Fruit fly (Drosophila melanogaster): Measurements from ENCODE around the gene PolrMT.
A peak's percentile ranks its signal among the peaks of the same experiment; 100 is the strongest.

PolrMT gene

dm6 chr2L:1075753-1076152 lies 32.4 kb downstream of the PolrMT start:
- no peak for TF ChIP-seq nom (GFP tag; optimal IDR thresholded peaks at IDR 0.05)
- no peak for TF ChIP-seq exex (tag; optimal IDR thresholded peaks at IDR 0.05)
- peak; percentile 55 for TF ChIP-seq cwo (GFP tag; optimal IDR thresholded peaks at IDR 0.05)
- TF ChIP-seq wor (GFP tag; IDR thresholded peaks at IDR 0.05), result peak; percentile 91
- peak; percentile 32 for TF ChIP-seq Deaf1 (tag; optimal IDR thresholded peaks at IDR 0.05)
- no peak for TF ChIP-seq pfk (GFP tag; optimal IDR thresholded peaks at IDR 0.05)
- TF ChIP-seq CG11560 (tag; IDR thresholded peaks at IDR 0.05), result peak; percentile 77; the same call in 2 of the 3 replicates
- peak; percentile 45 for TF ChIP-seq Sry-β (GFP tag; optimal IDR thresholded peaks at IDR 0.05)
- TF ChIP-seq TFAM (GFP tag; optimal IDR thresholded peaks at IDR 0.05), result no peak
- peak; percentile 86 for TF ChIP-seq CG13123 (GFP tag; optimal IDR thresholded peaks at IDR 0.05)
- peak; percentile 89 for TF ChIP-seq HmgD (GFP tag; optimal IDR thresholded peaks at IDR 0.05)
- peak; percentile 92 for TF ChIP-seq CG2875 (GFP tag; optimal IDR thresholded peaks at IDR 0.05)
- TF ChIP-seq CG4617 (GFP tag; optimal IDR thresholded peaks at IDR 0.05; ENCODE audit: borderline replicate concordance), result peak; percentile 90
- TF ChIP-seq CG14860 (GFP tag; IDR thresholded peaks at IDR 0.05; ENCODE audit: partially characterized antibody), result no peak
- TF ChIP-seq Sry-δ (GFP tag; optimal IDR thresholded peaks at IDR 0.05), result peak; percentile 58
- no peak for TF ChIP-seq bbx (GFP tag; IDR thresholded peaks at IDR 0.05; ENCODE audit: partially characterized antibody)
- TF ChIP-seq Opbp (GFP tag; IDR thresholded peaks at IDR 0.05; ENCODE audit: partially characterized antibody), result no peak
- peak; percentile 95 for TF ChIP-seq CG32772 (GFP tag; IDR thresholded peaks at IDR 0.05)
- TF ChIP-seq pum (GFP tag; optimal IDR thresholded peaks at IDR 0.05), result peak; percentile 94
- TF ChIP-seq bab2 (GFP tag; optimal IDR thresholded peaks at IDR 0.05), result peak; percentile 93
- TF ChIP-seq CG10979 (tag; optimal IDR thresholded peaks at IDR 0.05), result peak; percentile 95
- TF ChIP-seq sug (tag; optimal IDR thresholded peaks at IDR 0.05), result peak; percentile 50
- peak; percentile 90 for TF ChIP-seq CG15696 (tag; optimal IDR thresholded peaks at IDR 0.05)
- TF ChIP-seq Dad (GFP tag; optimal IDR thresholded peaks at IDR 0.05), result peak; percentile 92
- peak; percentile 78; the same call in 2 of the 3 replicates for TF ChIP-seq CG7357 (GFP tag; IDR thresholded peaks at IDR 0.05)
- peak; percentile 39 for TF ChIP-seq HLHmδ (GFP tag; optimal IDR thresholded peaks at IDR 0.05)
- TF ChIP-seq ewg (GFP tag; optimal IDR thresholded peaks at IDR 0.05), result peak; percentile 90
- TF ChIP-seq sisA (GFP tag; IDR thresholded peaks at IDR 0.05), result peak; percentile 97
- peak; percentile 98 for TF ChIP-seq vvl (GFP tag; IDR thresholded peaks at IDR 0.05)
- peak; percentile 15 for TF ChIP-seq Fer2 (tag; optimal IDR thresholded peaks at IDR 0.05)
- TF ChIP-seq ATbp (GFP tag; optimal IDR thresholded peaks at IDR 0.05), result peak; percentile 94
- TF ChIP-seq CG16815 (GFP tag; optimal IDR thresholded peaks at IDR 0.05), result peak; percentile 92
- TF ChIP-seq lbe (GFP tag; optimal IDR thresholded peaks at IDR 0.05), result no peak
- TF ChIP-seq CG1529 (GFP tag; optimal IDR thresholded peaks at IDR 0.05), result peak; percentile 91
- TF ChIP-seq hbn (GFP tag; IDR thresholded peaks at IDR 0.05; ENCODE audit: partially characterized antibody), result no peak
- TF ChIP-seq jing (GFP tag; optimal IDR thresholded peaks at IDR 0.05), result peak; percentile 92
- peak; percentile 62 for TF ChIP-seq run (tag; optimal IDR thresholded peaks at IDR 0.05)
- peak; percentile 68 for TF ChIP-seq pho (GFP tag; optimal IDR thresholded peaks at IDR 0.05)
- peak; percentile 76 for TF ChIP-seq Spps (tag; optimal IDR thresholded peaks at IDR 0.05)
- peak; percentile 94 for TF ChIP-seq Rx (GFP tag; IDR thresholded peaks at IDR 0.05)
- TF ChIP-seq NFAT (GFP tag; IDR thresholded peaks at IDR 0.05), result peak; percentile 63; the same call in 1 of the 2 replicates
- no peak for TF ChIP-seq unc-4 (GFP tag; IDR thresholded peaks at IDR 0.05; ENCODE audit: partially characterized antibody)
- TF ChIP-seq Meics (GFP tag; optimal IDR thresholded peaks at IDR 0.05), result peak; percentile 61
- TF ChIP-seq CG11247 (GFP tag; IDR thresholded peaks at IDR 0.05), result peak; percentile 90
- TF ChIP-seq Hr39 (optimal IDR thresholded peaks at IDR 0.05), result no peak
- no peak for TF ChIP-seq mirr (GFP tag; optimal IDR thresholded peaks at IDR 0.05)
- TF ChIP-seq mld (GFP tag; IDR thresholded peaks at IDR 0.05; ENCODE audit: partially characterized antibody), result no peak
- TF ChIP-seq CG17802 (tag; optimal IDR thresholded peaks at IDR 0.05), result peak; percentile 79
- peak; percentile 87 for TF ChIP-seq Atf6 (GFP tag; IDR thresholded peaks at IDR 0.05)
- TF ChIP-seq her (GFP tag; optimal IDR thresholded peaks at IDR 0.05), result peak; percentile 90
